Fruit fly (Drosophila melanogaster): ENCODE measurements around the gene CG16952.

CG16952 gene

DNA sequence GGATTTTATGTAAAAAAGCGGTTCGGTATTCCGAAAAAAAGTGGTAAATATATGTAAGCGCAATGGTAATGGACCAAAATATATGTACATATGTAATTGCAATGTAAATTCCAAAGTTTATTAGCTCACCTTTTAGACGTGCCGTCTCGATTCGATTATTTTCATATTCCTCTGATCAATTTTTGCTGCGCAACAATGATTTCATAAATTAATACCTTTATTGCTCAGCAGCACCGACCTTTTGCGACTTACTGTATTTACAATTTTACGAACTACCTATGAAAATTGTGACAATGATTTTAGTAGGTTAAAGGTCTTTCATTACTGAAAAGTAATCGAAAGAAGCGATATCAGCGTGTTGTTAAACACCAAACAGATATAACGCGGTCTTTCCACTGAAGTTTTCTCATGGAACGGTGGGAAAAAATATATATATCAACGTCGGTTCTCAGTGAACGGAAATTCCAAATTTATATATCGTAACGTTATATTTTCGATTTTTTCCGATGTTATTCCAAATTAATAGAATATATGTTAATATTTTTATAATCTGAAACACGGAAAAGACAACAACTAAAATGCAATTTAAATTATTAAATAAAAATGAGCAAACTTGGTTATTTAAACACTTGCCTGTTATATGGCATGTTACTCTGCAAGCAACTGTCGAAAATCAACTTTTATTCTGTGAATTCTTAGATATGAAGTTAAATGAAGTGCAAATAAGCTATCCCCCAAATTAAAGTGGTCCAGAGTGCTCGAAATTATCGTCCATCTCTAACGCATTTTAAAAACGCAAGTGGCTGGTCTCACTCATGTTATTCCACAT lies 20.0 kb downstream of the CG16952 start, which contains the start of the genes MSBP and CG15916 (continued):
- TF ChIP-seq Optix (GFP tag; IDR thresholded peaks at IDR 0.05) (no peak), Kr (GFP tag; optimal IDR thresholded peaks at IDR 0.05) (no peak), zen2 (GFP tag; IDR thresholded peaks at IDR 0.05; ENCODE audit: partially characterized antibody) (no peak), bsh (GFP tag; optimal IDR thresholded peaks at IDR 0.05) (peak in 1 of 2 experiments; percentile 33), CG9932 (GFP tag; IDR thresholded peaks at IDR 0.05) (peak; percentile 45; the same call in 1 of the 2 replicates), nom (GFP tag; optimal IDR thresholded peaks at IDR 0.05) (peak; percentile 69), cato (GFP tag; optimal IDR thresholded peaks at IDR 0.05; ENCODE audit: borderline replicate concordance) (no peak), Rx (GFP tag; IDR thresholded peaks at IDR 0.05) (no peak), Nf-YC (tag; optimal IDR thresholded peaks at IDR 0.05) (peak; percentile 14), TFAM (GFP tag; optimal IDR thresholded peaks at IDR 0.05) (no peak), CG32767 (GFP tag; IDR thresholded peaks at IDR 0.05) (no peak), salm (tag; optimal IDR thresholded peaks at IDR 0.05) (no peak), twi (tag; optimal IDR thresholded peaks at IDR 0.05) (peak; percentile 14), crol (GFP tag; IDR thresholded peaks at IDR 0.05) (no peak), al (GFP tag; IDR thresholded peaks at IDR 0.05) (no peak), Oli (tag; optimal IDR thresholded peaks at IDR 0.05) (peak; percentile 34), unpg (GFP tag; optimal IDR thresholded peaks at IDR 0.05) (no peak), Asciz (GFP tag; optimal IDR thresholded peaks at IDR 0.05) (no peak), her (GFP tag; optimal IDR thresholded peaks at IDR 0.05) (no peak), CG12769 (tag; optimal IDR thresholded peaks at IDR 0.05) (no peak), CG10274 (GFP tag; optimal IDR thresholded peaks at IDR 0.05) (no peak), CG15514 (GFP tag; optimal IDR thresholded peaks at IDR 0.05) (peak; percentile 34), dysf (GFP tag; IDR thresholded peaks at IDR 0.05) (no peak; the same call in 2 of the 3 replicates), CG10366 (GFP tag; IDR thresholded peaks at IDR 0.05) (no peak), Nf-YB (GFP tag; optimal IDR thresholded peaks at IDR 0.05) (no peak), CG6765 (GFP tag; optimal IDR thresholded peaks at IDR 0.05) (no peak), CG31224 (GFP tag; IDR thresholded peaks at IDR 0.05) (no peak), CG16813 (GFP tag; IDR thresholded peaks at IDR 0.05; ENCODE audit: partially characterized antibody) (no peak), klu (GFP tag; IDR thresholded peaks at IDR 0.05) (no peak), CG31441 (GFP tag; IDR thresholded peaks at IDR 0.05) (peak; percentile 59; the same call in 1 of the 2 replicates), CkIIα-i1 (GFP tag; IDR thresholded peaks at IDR 0.05) (no peak), CG14441 (GFP tag; IDR thresholded peaks at IDR 0.05) (no peak), CG14710 (tag; optimal IDR thresholded peaks at IDR 0.05) (peak; percentile 66), CG34376 (GFP tag; optimal IDR thresholded peaks at IDR 0.05) (no peak), sima (GFP tag; optimal IDR thresholded peaks at IDR 0.05) (no peak), bcd (GFP tag; optimal IDR thresholded peaks at IDR 0.05) (peak; percentile 39), CG14965 (GFP tag; optimal IDR thresholded peaks at IDR 0.05; ENCODE audit: borderline replicate concordance) (no peak), CG7271 (tag; optimal IDR thresholded peaks at IDR 0.05) (no peak), fd64A (GFP tag; optimal IDR thresholded peaks at IDR 0.05) (no peak), D (optimal IDR thresholded peaks at IDR 0.05) (no peak), D (GFP tag; optimal IDR thresholded peaks at IDR 0.05) (peak; percentile 37), wor (GFP tag; IDR thresholded peaks at IDR 0.05) (no peak), grau (tag; optimal IDR thresholded peaks at IDR 0.05) (peak; percentile 44), CG15073 (GFP tag; optimal IDR thresholded peaks at IDR 0.05) (no peak), hth (optimal IDR thresholded peaks at IDR 0.05) (no peak), pum (GFP tag; optimal IDR thresholded peaks at IDR 0.05) (no peak), aop (GFP tag; IDR thresholded peaks at IDR 0.05) (no peak), sr (GFP tag; IDR thresholded peaks at IDR 0.05) (no peak), Fer2 (tag; optimal IDR thresholded peaks at IDR 0.05) (no peak), CG14667 (GFP tag; IDR thresholded peaks at IDR 0.05) (no peak)

Data from whole organism, embryonic.